Worm (Caenorhabditis elegans) whole organism, L4 larva: ENCODE results near the gene npr-43.

ENCODE experiments used
- F37D6.2 ChIP-seq: sonication (generic microtip); optimal IDR thresholded peaks from 2 replicates; lab custom pipeline; 2016; ENCODE audit warnings: mild to moderate bottlenecking, missing genetic modification characterization, missing compliant biosample characterization
- T20F7.1 ChIP-seq: fragments of 200-800 bp; sonication (Bioruptor generic); optimal IDR thresholded peaks from 2 replicates; lab custom pipeline; 2018; ENCODE audit warnings: mild to moderate bottlenecking, missing genetic modification characterization, missing compliant biosample characterization
- T26A8.4 ChIP-seq: fragments of 200-800 bp; sonication (Bioruptor generic); IDR thresholded peaks from 2 replicates; pipeline ENCODE4 v1.3.6; 2022; ENCODE audit warnings: missing genetic modification characterization, missing compliant biosample characterization
- Y75B8A.6 ChIP-seq: fragments of 200-800 bp; sonication (Bioruptor generic); IDR thresholded peaks from 2 replicates; pipeline ENCODE4 v1.3.6; 2022; ENCODE audit warnings: missing genetic modification reagents, missing genetic modification characterization, missing compliant biosample characterization
- aha-1 ChIP-seq: fragments of 150-350 bp; peaks from one replicate; lab custom pipeline; 2014; ENCODE audit warnings: missing biosample characterization, missing genetic modification characterization
- ama-1 ChIP-seq: fragments of 150-350 bp; optimal IDR thresholded peaks from 2 replicates; lab custom pipeline; 2014; ENCODE audit warnings: inconsistent platforms, mixed read lengths
- arid-1 ChIP-seq: fragments of 200-800 bp; sonication (Bioruptor generic); conservative IDR thresholded peaks from 2 replicates; pipeline ENCODE4 v1.3.6; 2022; ENCODE audit warnings: missing genetic modification reagents, missing genetic modification characterization, missing compliant biosample characterization
- attf-4 ChIP-seq: sonication (generic microtip); optimal IDR thresholded peaks from 3 replicates; lab custom pipeline; 2017; ENCODE audit warnings: missing biosample characterization, missing genetic modification characterization
- ceh-20 ChIP-seq: fragments of 200-800 bp; sonication (Bioruptor generic); IDR thresholded peaks from 2 replicates; pipeline ENCODE4 v1.3.6; 2022; ENCODE audit warnings: missing genetic modification reagents, missing genetic modification characterization, missing compliant biosample characterization
- ceh-28 ChIP-seq: fragments of 150-350 bp; optimal IDR thresholded peaks from 2 replicates; lab custom pipeline; 2014; ENCODE audit warnings: missing biosample characterization, missing genetic modification reagents, missing genetic modification characterization
- ceh-44 ChIP-seq: fragments of 200-800 bp; sonication (Bioruptor generic); IDR thresholded peaks from 2 replicates; pipeline ENCODE4 v1.3.6; 2022; ENCODE audit warnings: missing genetic modification reagents, missing genetic modification characterization, missing compliant biosample characterization
- cey-2 ChIP-seq: sonication (generic microtip); optimal IDR thresholded peaks from 3 replicates; lab custom pipeline; 2017; ENCODE audit warnings: missing genetic modification characterization, mild to moderate bottlenecking, missing compliant biosample characterization, antibody characterized with exemption, borderline replicate concordance; ENCODE audit not compliant: insufficient read depth
- ctbp-1 ChIP-seq: fragments of 200-800 bp; sonication (Bioruptor generic); IDR thresholded peaks from 2 replicates; pipeline ENCODE4 v1.3.6; 2022; ENCODE audit warnings: missing genetic modification reagents, missing genetic modification characterization, missing compliant biosample characterization
- daf-16 ChIP-seq, 3 experiments: sonication (generic microtip); optimal IDR thresholded peaks; 2 replicates each; lab custom pipeline; 2016 to 2017; ENCODE audit warnings: missing genetic modification characterization in 3 of 3, missing genetic modification reagents in 3 of 3, mild to moderate bottlenecking in 2 of 3, missing compliant biosample characterization in 2 of 3, missing biosample characterization in 1 of 3, moderate library complexity in 1 of 3
- duxl-1 ChIP-seq: sonication (generic microtip); optimal IDR thresholded peaks from 2 replicates; lab custom pipeline; 2016; ENCODE audit warnings: mild to moderate bottlenecking, missing genetic modification characterization, moderate library complexity, missing compliant biosample characterization; ENCODE audit not compliant: poor library complexity
- dve-1 ChIP-seq: sonication (generic microtip); optimal IDR thresholded peaks from 2 replicates; lab custom pipeline; 2017; ENCODE audit warnings: antibody characterized with exemption, mild to moderate bottlenecking, missing genetic modification characterization, missing compliant biosample characterization; ENCODE audit not compliant: insufficient read depth
- egl-43 ChIP-seq: fragments of 200-800 bp; sonication (Bioruptor generic); IDR thresholded peaks from 2 replicates; pipeline ENCODE4 v1.3.6; 2022; ENCODE audit warnings: missing genetic modification reagents, missing genetic modification characterization, missing compliant biosample characterization
- hif-1 ChIP-seq, 2 experiments: sonication (generic microtip); optimal IDR thresholded peaks; 2 replicates each; lab custom pipeline; 2016 to 2017; ENCODE audit warnings: missing compliant biosample characterization in 2 of 2, missing genetic modification characterization in 2 of 2, missing genetic modification reagents in 2 of 2, missing genotype in 2 of 2, mild to moderate bottlenecking in 1 of 2
- hlh-11 ChIP-seq: fragments of 200-800 bp; sonication (Bioruptor generic); optimal IDR thresholded peaks from 2 replicates; lab custom pipeline; 2018; ENCODE audit warnings: mild to moderate bottlenecking, missing genetic modification characterization, missing compliant biosample characterization
- hlh-30 ChIP-seq: sonication (generic microtip); optimal IDR thresholded peaks from 2 replicates; lab custom pipeline; 2017; ENCODE audit warnings: antibody characterized with exemption, mild to moderate bottlenecking, missing genetic modification characterization, missing compliant biosample characterization; ENCODE audit not compliant: insufficient read depth
- lin-1 ChIP-seq: fragments of 200-800 bp; sonication (Bioruptor generic); IDR thresholded peaks from 2 replicates; pipeline ENCODE4 v1.3.6; 2022; ENCODE audit warnings: missing genetic modification reagents, missing genetic modification characterization, missing compliant biosample characterization
- lin-13 ChIP-seq: fragments of 150-350 bp; optimal IDR thresholded peaks from 2 replicates; lab custom pipeline; 2014; ENCODE audit warnings: missing biosample characterization, missing genetic modification reagents, missing genetic modification characterization
- lir-3 ChIP-seq: sonication (generic microtip); optimal IDR thresholded peaks from 2 replicates; lab custom pipeline; 2016; ENCODE audit warnings: mild to moderate bottlenecking, missing genetic modification characterization, missing compliant biosample characterization
- mdl-1 ChIP-seq, 2 experiments: fragments of 150-350 bp in 1 of 2; sonication (generic microtip) in 1 of 2; optimal IDR thresholded peaks; 2 replicates each; lab custom pipeline; 2014 to 2017; ENCODE audit warnings: missing biosample characterization in 2 of 2, missing genetic modification characterization in 2 of 2
- mes-2 ChIP-seq: sonication (generic microtip); optimal IDR thresholded peaks from 2 replicates; lab custom pipeline; 2016; ENCODE audit warnings: missing genotype, mild to moderate bottlenecking, missing genetic modification characterization, missing compliant biosample characterization; ENCODE audit not compliant: poor library complexity, severe bottlenecking
- mxl-3 ChIP-seq: fragments of 200-800 bp; sonication (Bioruptor generic); optimal IDR thresholded peaks from 2 replicates; lab custom pipeline; 2018; ENCODE audit warnings: mild to moderate bottlenecking, missing genetic modification characterization, missing compliant biosample characterization
- nhr-102 ChIP-seq: sonication (generic microtip); optimal IDR thresholded peaks from 2 replicates; lab custom pipeline; 2016; ENCODE audit warnings: mild to moderate bottlenecking, missing genetic modification characterization, moderate library complexity, missing compliant biosample characterization
- nhr-28 ChIP-seq: fragments of 150-350 bp; optimal IDR thresholded peaks from 2 replicates; lab custom pipeline; 2014; ENCODE audit warnings: missing biosample characterization, missing genetic modification characterization
- nhr-48 ChIP-seq: sonication (generic microtip); optimal IDR thresholded peaks from 2 replicates; lab custom pipeline; 2016; ENCODE audit warnings: mild to moderate bottlenecking, missing genetic modification characterization, missing compliant biosample characterization
- nhr-6 ChIP-seq: fragments of 150-350 bp; optimal IDR thresholded peaks from 2 replicates; lab custom pipeline; 2014; ENCODE audit warnings: missing biosample characterization, missing genetic modification characterization
- nhr-76 ChIP-seq: fragments of 150-350 bp; optimal IDR thresholded peaks from 2 replicates; lab custom pipeline; 2014; ENCODE audit warnings: missing biosample characterization, missing genetic modification characterization
- pha-4 ChIP-seq, 2 experiments: fragments of 150-350 bp in 1 of 2; fragments of 200-800 bp in 1 of 2; sonication (Bioruptor generic) in 1 of 2; IDR thresholded peaks in 1 of 2; optimal IDR thresholded peaks in 1 of 2; 2 replicates each; pipeline versions ENCODE4 v1.3.6 to Lab custom; 2014 to 2022; ENCODE audit warnings: missing genetic modification characterization in 2 of 2, missing genetic modification reagents in 2 of 2, missing biosample characterization in 1 of 2, missing compliant biosample characterization in 1 of 2
- php-3 ChIP-seq: fragments of 200-800 bp; sonication (Bioruptor generic); IDR thresholded peaks from 2 replicates; pipeline ENCODE4 v1.3.6; 2022; ENCODE audit warnings: missing genetic modification reagents, missing genetic modification characterization, missing compliant biosample characterization
- rbr-2 ChIP-seq: sonication (generic microtip); optimal IDR thresholded peaks from 2 replicates; lab custom pipeline; 2016; ENCODE audit warnings: missing genotype, missing genetic modification characterization, missing compliant biosample characterization
- saeg-2 ChIP-seq: fragments of 200-800 bp; sonication (Bioruptor generic); IDR thresholded peaks from 2 replicates; pipeline ENCODE4 v1.3.6; 2022; ENCODE audit warnings: missing genetic modification reagents, missing genetic modification characterization, missing compliant biosample characterization
- skn-1 ChIP-seq: fragments of 150-350 bp; optimal IDR thresholded peaks from 2 replicates; lab custom pipeline; 2014; ENCODE audit warnings: missing biosample characterization, missing genetic modification characterization
- unc-39 ChIP-seq: sonication (generic microtip); optimal IDR thresholded peaks from 2 replicates; lab custom pipeline; 2017; ENCODE audit warnings: missing biosample characterization, missing genetic modification characterization
- unc-62 ChIP-seq, 3 experiments: fragments of 150-350 bp in 1 of 3; sonication (generic microtip); optimal IDR thresholded peaks in 2 of 3; peaks in 1 of 3; 1 replicate in 1 of 3; 2 replicates in 2 of 3; lab custom pipeline; 2014 to 2017; ENCODE audit warnings: missing biosample characterization in 3 of 3, missing genetic modification characterization in 3 of 3, missing genetic modification reagents in 3 of 3, missing genotype in 1 of 3
- vab-7 ChIP-seq: fragments of 200-800 bp; sonication (Bioruptor generic); IDR thresholded peaks from 2 replicates; pipeline ENCODE4 v1.3.6; 2022; ENCODE audit warnings: missing genetic modification reagents, missing genetic modification characterization, missing compliant biosample characterization
- zip-11 ChIP-seq: fragments of 200-800 bp; sonication (Bioruptor generic); IDR thresholded peaks from 2 replicates; pipeline ENCODE4 v1.3.6; 2022; ENCODE audit warnings: missing genetic modification characterization, missing compliant biosample characterization

The npr-43 gene

ce11 chrV:14366487-14366962 is 12.4 kb downstream of the npr-43 start (continued):
- TF ChIP-seq daf-16 (GFP tag; optimal IDR thresholded peaks at IDR 0.05; lab: Kevin White, UChicago) = peak; percentile 44 to 58
- peak; percentile 69 for TF ChIP-seq daf-16 (tag; optimal IDR thresholded peaks at IDR 0.05; lab: Kevin White, UChicago)
- no peak for TF ChIP-seq ama-1 (lab: Kevin White, UChicago)
- peak; percentile 33 for TF ChIP-seq lin-13 (GFP tag; lab: Kevin White, UChicago)
- TF ChIP-seq ctbp-1 (GFP tag; lab: Robert Waterston, UW) = peak; percentile 90
- TF ChIP-seq hlh-11 (tag; lab: Kevin White, UChicago) = peak; percentile 96
- TF ChIP-seq arid-1 (GFP tag; lab: Robert Waterston, UW) = peak; percentile 50; the same call in 1 of the 2 replicates
- no peak for TF ChIP-seq T20F7.1 (GFP tag; lab: Kevin White, UChicago)
- TF ChIP-seq attf-4 (tag; lab: Kevin White, UChicago) = peak; percentile 45
- peak; percentile 78 for TF ChIP-seq nhr-28 (tag; lab: Kevin White, UChicago)
- peak; percentile 21; the same call in 1 of the 2 replicates for TF ChIP-seq ceh-44 (GFP tag; lab: Robert Waterston, UW)
- peak; percentile 87 to 92 for TF ChIP-seq mdl-1 (tag; optimal IDR thresholded peaks at IDR 0.05; lab: Kevin White, UChicago)
- TF ChIP-seq php-3 = peak; percentile 68; the same call in 1 of the 2 replicates
- TF ChIP-seq lir-3 (tag; lab: Kevin White, UChicago) = peak; percentile 45
- TF ChIP-seq saeg-2 (GFP tag; lab: Robert Waterston, UW) = 0 out of 2 replicates have a peak, but pooled peaks have one; percentile 80
- TF ChIP-seq nhr-6 = peak; percentile 27
- no peak for TF ChIP-seq ceh-28 (tag; lab: Kevin White, UChicago)
- no peak for TF ChIP-seq zip-11 (GFP tag; lab: Robert Waterston, UW)
- TF ChIP-seq duxl-1 (tag; lab: Kevin White, UChicago) = peak; percentile 27
- peak; percentile 87 for TF ChIP-seq rbr-2 (tag; lab: Kevin White, UChicago)
- TF ChIP-seq dve-1 (tag; lab: Kevin White, UChicago) = peak; percentile 81
- no peak for TF ChIP-seq unc-39 (tag; lab: Kevin White, UChicago)
- peak; percentile 87 for TF ChIP-seq F37D6.2 (tag; lab: Kevin White, UChicago)
- TF ChIP-seq mes-2 (tag; lab: Kevin White, UChicago) = peak; percentile 56
- peak; percentile 91 for TF ChIP-seq hlh-30 (tag; lab: Kevin White, UChicago)
- peak; percentile 76 for TF ChIP-seq mxl-3 (GFP tag; lab: Kevin White, UChicago)
- TF ChIP-seq vab-7 (GFP tag; lab: Robert Waterston, UW) = peak; percentile 34; the same call in 1 of the 2 replicates
- TF ChIP-seq nhr-102 = peak; percentile 63
- no peak for TF ChIP-seq lin-1 (GFP tag; lab: Robert Waterston, UW)
- TF ChIP-seq egl-43 (GFP tag; lab: Robert Waterston, UW) = peak; percentile 80
- TF ChIP-seq hif-1 (tag; optimal IDR thresholded peaks at IDR 0.05; lab: Kevin White, UChicago) = peak in 1 of 2 experiments; percentile 82
- TF ChIP-seq nhr-76 (tag; lab: Kevin White, UChicago) = no peak
- no peak for TF ChIP-seq skn-1 (tag; lab: Kevin White, UChicago)
- TF ChIP-seq nhr-48 = peak; percentile 87
- TF ChIP-seq T26A8.4 (GFP tag; lab: Robert Waterston, UW) = 0 out of 2 replicates have a peak, but pooled peaks have one; percentile 66
- TF ChIP-seq aha-1 (tag; lab: Kevin White, UChicago) = peak; percentile 96
- peak; percentile 66; the same call in 1 of the 2 replicates for TF ChIP-seq ceh-20 (GFP tag; lab: Robert Waterston, UW)
- TF ChIP-seq unc-62 (GFP tag; optimal IDR thresholded peaks at IDR 0.05 in 1 of 2; lab: Kevin White, UChicago) = peak in 1 of 2 experiments; percentile 52
- no peak for TF ChIP-seq unc-62 (tag; optimal IDR thresholded peaks at IDR 0.05; lab: Kevin White, UChicago)
- no peak for TF ChIP-seq Y75B8A.6 (GFP tag; lab: Robert Waterston, UW)
- TF ChIP-seq pha-4 (GFP tag; IDR thresholded peaks at IDR 0.05; lab: Robert Waterston, UW) = peak; percentile 74; the same call in 1 of the 2 replicates
- TF ChIP-seq pha-4 (tag; optimal IDR thresholded peaks at IDR 0.05; lab: Kevin White, UChicago) = no peak
- TF ChIP-seq cey-2 (tag; lab: Kevin White, UChicago) = no peak
